Worm (Caenorhabditis elegans): ENCODE data around the gene Y50D4C.6.
A peak's percentile ranks its signal among the peaks of the same experiment; 100 is the strongest.

Y50D4C.6 gene

ce11 chrV:904232-904983 lies 45.3 kb downstream of the Y50D4C.6 start, which contains the start of gene trm-2A (continued):
- TF ChIP-seq unc-62 (GFP tag; optimal IDR thresholded peaks at IDR 0.05) (no peak), nhr-237 (tag; optimal IDR thresholded peaks at IDR 0.05) (peak; percentile 24), nhr-77 (tag; optimal IDR thresholded peaks at IDR 0.05) (peak; percentile 14), lin-11 (tag; optimal IDR thresholded peaks at IDR 0.05) (no peak), nhr-10 (tag; optimal IDR thresholded peaks at IDR 0.05) (no peak)

ce11 chrV:903460-903859 lies 46.2 kb downstream of the Y50D4C.6 start, which contains the start of gene fmo-5:
TSS of gene fmo-5 (minus strand) at chrV:903665.
- peak; percentile 62 for TF ChIP-seq gmeb-1 (tag; optimal IDR thresholded peaks at IDR 0.05)
- TF ChIP-seq R02D3.7 (tag; optimal IDR thresholded peaks at IDR 0.05): no peak
- no peak for TF ChIP-seq nhr-77 (tag; optimal IDR thresholded peaks at IDR 0.05)
- peak; percentile 69 for TF ChIP-seq sma-9 (GFP tag; optimal IDR thresholded peaks at IDR 0.05)
- TF ChIP-seq sma-9 (tag; optimal IDR thresholded peaks at IDR 0.05): no peak
- TF ChIP-seq F13H6.1 (tag; optimal IDR thresholded peaks at IDR 0.05): peak; percentile 30
- TF ChIP-seq C34F6.9 (tag; optimal IDR thresholded peaks at IDR 0.05): no peak
- TF ChIP-seq unc-55 (GFP tag; optimal IDR thresholded peaks at IDR 0.05): no peak
- TF ChIP-seq nhr-129 (tag; optimal IDR thresholded peaks at IDR 0.05): peak; percentile 27
- TF ChIP-seq zag-1 (tag; optimal IDR thresholded peaks at IDR 0.05): no peak
- TF ChIP-seq fos-1 (tag; optimal IDR thresholded peaks at IDR 0.05): peak; percentile 12
- TF ChIP-seq mdl-1 (tag; optimal IDR thresholded peaks at IDR 0.05): peak; percentile 38 to 56
- peak; percentile 57 for TF ChIP-seq nhr-21 (tag; optimal IDR thresholded peaks at IDR 0.05)
- TF ChIP-seq nhr-25 (tag; optimal IDR thresholded peaks at IDR 0.05): peak; percentile 62
- TF ChIP-seq sma-3 (GFP tag; optimal IDR thresholded peaks at IDR 0.05): peak; percentile 40
- TF ChIP-seq snpc-4 (tag; optimal IDR thresholded peaks at IDR 0.05): no peak
- peak; percentile 71 for TF ChIP-seq crh-2 (tag; optimal IDR thresholded peaks at IDR 0.05)
- TF ChIP-seq lsy-2 (tag; optimal IDR thresholded peaks at IDR 0.05): no peak

ce11 chrV:899087-899486 lies 50.6 kb downstream of the Y50D4C.6 start, which contains the start of gene nas-32:
TSS of gene nas-32 (minus strand) at chrV:899187.
- no peak for TF ChIP-seq nhr-25 (tag; optimal IDR thresholded peaks at IDR 0.05)

Data from whole organism, L2 larva.